Comparison of ENCODE assay signal across 2 worm cellular contexts in the genomic region with DNA sequence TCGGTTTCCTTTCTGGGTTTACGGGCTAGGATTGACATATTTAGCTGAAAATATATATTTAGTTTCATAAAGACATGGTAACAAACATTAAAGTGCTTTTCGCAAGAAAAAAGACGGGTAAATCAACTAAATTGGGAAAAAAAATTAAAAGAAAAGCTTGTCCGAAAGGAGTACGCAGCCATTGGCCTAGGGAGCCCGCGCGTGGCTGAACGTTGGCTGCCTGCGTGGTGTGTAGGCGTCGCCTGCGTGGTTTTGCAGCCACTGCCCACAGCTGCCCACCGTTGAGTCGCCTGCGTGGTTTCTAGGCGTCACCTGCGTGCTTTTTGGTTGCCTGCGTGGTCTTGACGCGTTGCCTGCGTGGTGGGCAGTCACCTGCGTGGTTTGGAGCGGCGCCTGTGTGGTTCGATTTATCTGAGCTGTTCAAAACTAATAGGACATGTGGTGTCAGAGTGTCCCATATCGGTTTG.
TF ChIP-seq lines count a peak whose summit lies in the region.

A gene (minus strand): TSS at position 51 of the 467 bp plus-strand sequence.

TF ChIP-seq in whole organism, L4 larva, 104 proteins besides CTCF, POLR2A, EP300 and RAD21:
- TF ChIP-seq egl-43 (GFP tag; IDR thresholded peaks at IDR 0.05; lab: Robert Waterston, UW) (0 out of 2 replicates have a peak, but pooled peaks have one; percentile 23), set-16 (GFP tag; IDR thresholded peaks at IDR 0.05; lab: Robert Waterston, UW) (peak; percentile 82)
TF ChIP-seq in whole organism, L4 larva: peak in this region for 2; not testable (repeated sequence) for 102.

TF ChIP-seq in whole organism, young adult, 124 proteins besides CTCF, POLR2A, EP300 and RAD21:
- TF ChIP-seq dox-1 (GFP tag; IDR thresholded peaks at IDR 0.05; lab: Robert Waterston, UW): peak; percentile 52; the same call in 1 of the 2 replicates
- TF ChIP-seq egrh-3 (GFP tag; IDR thresholded peaks at IDR 0.05; lab: Robert Waterston, UW): 0 out of 2 replicates have a peak, but pooled peaks have one; percentile 24
